Worm (Caenorhabditis elegans) whole organism, young adult: Measurements from ENCODE around the gene attf-3.

Experiments
- B0035.1 ChIP-seq: sonication (generic microtip); optimal IDR thresholded peaks from 2 replicates; lab custom pipeline; 2016; ENCODE audit warnings: missing genetic modification characterization, mild to moderate bottlenecking, missing compliant biosample characterization, missing genotype, missing genetic modification reagents
- B0261.1 ChIP-seq: sonication (generic microtip); optimal IDR thresholded peaks from 2 replicates; lab custom pipeline; 2016; ENCODE audit warnings: mild to moderate bottlenecking, missing genetic modification characterization, moderate library complexity, missing compliant biosample characterization
- B0336.3 ChIP-seq: fragments of 200-800 bp; sonication (Bioruptor generic); IDR thresholded peaks from 2 replicates; pipeline ENCODE4 v1.3.6; 2022; ENCODE audit warnings: missing genetic modification characterization, missing compliant biosample characterization
- C06A6.2 ChIP-seq: fragments of 200-800 bp; sonication (Bioruptor generic); conservative IDR thresholded peaks from 2 replicates; pipeline ENCODE4 v1.3.6; 2022; ENCODE audit warnings: missing genetic modification characterization, missing compliant biosample characterization
- D2030.7 ChIP-seq: fragments of 200-800 bp; sonication (Bioruptor generic); IDR thresholded peaks from 2 replicates; pipeline ENCODE4 v1.3.6; 2022; ENCODE audit warnings: missing genetic modification reagents, missing genetic modification characterization, missing compliant biosample characterization
- F52B5.7 ChIP-seq: sonication (generic microtip); optimal IDR thresholded peaks from 2 replicates; lab custom pipeline; 2016; ENCODE audit warnings: mild to moderate bottlenecking, missing genetic modification characterization, missing compliant biosample characterization
- F57C9.4 ChIP-seq: sonication (generic microtip); optimal IDR thresholded peaks from 2 replicates; lab custom pipeline; 2017; ENCODE audit warnings: mild to moderate bottlenecking, missing genetic modification characterization, missing compliant biosample characterization
- Y56A3A.18 ChIP-seq: fragments of 200-800 bp; sonication (Bioruptor generic); IDR thresholded peaks from 2 replicates; pipeline ENCODE4 v1.3.6; 2022; ENCODE audit warnings: missing genetic modification reagents, missing genetic modification characterization, missing compliant biosample characterization
- Y67H2A.10 ChIP-seq: fragments of 200-800 bp; sonication (Bioruptor generic); conservative IDR thresholded peaks from 2 replicates; pipeline ENCODE4 v1.3.6; 2022; ENCODE audit warnings: missing genetic modification reagents, missing genetic modification characterization, missing compliant biosample characterization
- Y79H2A.3 ChIP-seq: fragments of 200-800 bp; sonication (Bioruptor generic); conservative IDR thresholded peaks from 2 replicates; pipeline ENCODE4 v1.3.6; 2022; ENCODE audit warnings: missing genetic modification reagents, missing genetic modification characterization, missing compliant biosample characterization
- attf-6 ChIP-seq: fragments of 200-800 bp; sonication (Bioruptor generic); IDR thresholded peaks from 2 replicates; pipeline ENCODE4 v1.3.6; 2022; ENCODE audit warnings: missing genetic modification reagents, missing genetic modification characterization, missing compliant biosample characterization
- bed-2 ChIP-seq: fragments of 200-800 bp; sonication (Bioruptor generic); IDR thresholded peaks from 2 replicates; pipeline ENCODE4 v1.3.6; 2022; ENCODE audit warnings: missing genetic modification reagents, missing genetic modification characterization, missing compliant biosample characterization
- ccch-3 ChIP-seq: fragments of 200-800 bp; sonication (Bioruptor generic); optimal IDR thresholded peaks from 2 replicates; lab custom pipeline; 2018; ENCODE audit warnings: mild to moderate bottlenecking, missing genetic modification characterization, missing compliant biosample characterization
- ceh-27 ChIP-seq: fragments of 200-800 bp; sonication (Bioruptor generic); optimal IDR thresholded peaks from 2 replicates; lab custom pipeline; 2018; ENCODE audit warnings: mild to moderate bottlenecking, missing genetic modification characterization, moderate library complexity, missing compliant biosample characterization
- ceh-79 ChIP-seq: sonication (generic microtip); optimal IDR thresholded peaks from 2 replicates; lab custom pipeline; 2017; ENCODE audit warnings: mild to moderate bottlenecking, missing genetic modification characterization, missing compliant biosample characterization
- die-1 ChIP-seq: sonication (generic microtip); optimal IDR thresholded peaks from 2 replicates; lab custom pipeline; 2016; ENCODE audit warnings: missing genotype, mild to moderate bottlenecking, missing genetic modification characterization, missing compliant biosample characterization
- dpff-1 ChIP-seq: sonication (generic microtip); optimal IDR thresholded peaks from 2 replicates; lab custom pipeline; 2017; ENCODE audit warnings: mild to moderate bottlenecking, missing genetic modification characterization, missing compliant biosample characterization
- egrh-3 ChIP-seq: fragments of 200-800 bp; sonication (Bioruptor generic); IDR thresholded peaks from 2 replicates; pipeline ENCODE4 v1.3.6; 2022; ENCODE audit warnings: missing genetic modification reagents, missing genetic modification characterization, missing compliant biosample characterization
- gei-17 ChIP-seq: fragments of 200-800 bp; sonication (Bioruptor generic); optimal IDR thresholded peaks from 2 replicates; lab custom pipeline; 2018; ENCODE audit warnings: mild to moderate bottlenecking, missing genetic modification characterization, missing compliant biosample characterization
- him-1 ChIP-seq: sonication (generic microtip); optimal IDR thresholded peaks from 2 replicates; lab custom pipeline; 2016; ENCODE audit warnings: missing genotype, missing genetic modification reagents, missing genetic modification characterization, missing compliant biosample characterization
- hmg-1.2 ChIP-seq: fragments of 200-800 bp; sonication (Bioruptor generic); IDR thresholded peaks from 2 replicates; pipeline ENCODE4 v1.3.6; 2022; ENCODE audit warnings: missing genetic modification reagents, missing genetic modification characterization, missing compliant biosample characterization
- hmg-20 ChIP-seq: fragments of 200-800 bp; sonication (Bioruptor generic); IDR thresholded peaks from 2 replicates; pipeline ENCODE4 v1.3.6; 2022; ENCODE audit warnings: missing genetic modification reagents, missing genetic modification characterization, missing compliant biosample characterization
- let-526 ChIP-seq: fragments of 200-800 bp; sonication (Bioruptor generic); IDR thresholded peaks from 2 replicates; pipeline ENCODE4 v1.3.6; 2022; ENCODE audit warnings: missing genetic modification reagents, missing genetic modification characterization, missing compliant biosample characterization
- let-607 ChIP-seq, 2 experiments: fragments of 200-800 bp in 1 of 2; sonication (Bioruptor generic) in 1 of 2; sonication (generic microtip) in 1 of 2; optimal IDR thresholded peaks; 2 replicates each; lab custom pipeline; 2016 to 2018; ENCODE audit warnings: mild to moderate bottlenecking in 2 of 2, missing compliant biosample characterization in 2 of 2, missing genetic modification characterization in 2 of 2, moderate library complexity in 2 of 2, missing genotype in 1 of 2
- lir-1 ChIP-seq: fragments of 200-800 bp; sonication (Bioruptor generic); conservative IDR thresholded peaks from 2 replicates; pipeline ENCODE4 v1.3.6; 2022; ENCODE audit warnings: missing genetic modification reagents, missing genetic modification characterization, missing compliant biosample characterization
- lsl-1 ChIP-seq: fragments of 200-800 bp; sonication (Bioruptor generic); optimal IDR thresholded peaks from 2 replicates; lab custom pipeline; 2018; ENCODE audit warnings: mild to moderate bottlenecking, missing genetic modification characterization, moderate library complexity, missing compliant biosample characterization
- madf-6 ChIP-seq: fragments of 200-800 bp; sonication (Bioruptor generic); IDR thresholded peaks from 2 replicates; pipeline ENCODE4 v1.3.6; 2022; ENCODE audit warnings: missing genetic modification reagents, missing genetic modification characterization, missing compliant biosample characterization
- madf-8 ChIP-seq: fragments of 200-800 bp; sonication (Bioruptor generic); conservative IDR thresholded peaks from 2 replicates; pipeline ENCODE4 v1.3.6; 2022; ENCODE audit warnings: missing genetic modification reagents, missing genetic modification characterization, missing compliant biosample characterization
- mes-4 ChIP-seq: sonication (generic microtip); optimal IDR thresholded peaks from 2 replicates; lab custom pipeline; 2016; ENCODE audit warnings: missing genotype, missing genetic modification characterization, missing compliant biosample characterization
- nfya-1 ChIP-seq: sonication (generic microtip); optimal IDR thresholded peaks from 2 replicates; lab custom pipeline; 2017; ENCODE audit warnings: antibody characterized with exemption, missing compliant biosample characterization, missing genetic modification characterization, borderline replicate concordance; ENCODE audit not compliant: insufficient read depth
- nfya-2 ChIP-seq: fragments of 200-800 bp; sonication (Bioruptor generic); IDR thresholded peaks from 2 replicates; pipeline ENCODE4 v1.3.6; 2022; ENCODE audit warnings: missing genetic modification reagents, missing genetic modification characterization, missing compliant biosample characterization
- nfyb-1 ChIP-seq: fragments of 200-800 bp; sonication (Bioruptor generic); IDR thresholded peaks from 2 replicates; pipeline ENCODE4 v1.3.6; 2022; ENCODE audit warnings: missing genetic modification reagents, missing genetic modification characterization, missing compliant biosample characterization
- repo-1 ChIP-seq: sonication (generic microtip); optimal IDR thresholded peaks from 2 replicates; lab custom pipeline; 2017; ENCODE audit warnings: mild to moderate bottlenecking, missing genetic modification characterization, missing compliant biosample characterization
- snpc-1.1 ChIP-seq: sonication (generic microtip); optimal IDR thresholded peaks from 2 replicates; lab custom pipeline; 2017; ENCODE audit warnings: missing genetic modification characterization, mild to moderate bottlenecking, missing compliant biosample characterization, antibody characterized with exemption, moderate library complexity, missing genotype, missing genetic modification reagents; ENCODE audit not compliant: insufficient read depth
- snpc-4 ChIP-seq, 5 experiments: fragments of 150-350 bp in 1 of 5; sonication (generic microtip) in 4 of 5; optimal IDR thresholded peaks; 2 replicates each; lab custom pipeline; 2014 to 2018; ENCODE audit warnings: missing genetic modification characterization in 5 of 5, missing biosample characterization in 3 of 5, antibody characterized with exemption in 2 of 5, mild to moderate bottlenecking in 2 of 5, missing compliant biosample characterization in 2 of 5, missing genotype in 2 of 5, moderate library complexity in 2 of 5, missing genetic modification reagents in 1 of 5
- unc-130 ChIP-seq: sonication (generic microtip); optimal IDR thresholded peaks from 2 replicates; lab custom pipeline; 2016; ENCODE audit warnings: missing genetic modification reagents, missing genetic modification characterization, missing compliant biosample characterization
- zfh-2 ChIP-seq: fragments of 200-800 bp; sonication (Bioruptor generic); conservative IDR thresholded peaks from 2 replicates; pipeline ENCODE4 v1.3.6; 2022; ENCODE audit warnings: missing genetic modification reagents, missing genetic modification characterization, missing compliant biosample characterization

Gene attf-3

ce11 chrIII:39516-39915 lies 46.7 kb downstream of the attf-3 start:
- TF ChIP-seq zfh-2 (peak; percentile 36; the same call in 1 of the 2 replicates), snpc-1.1 (tag; lab: Kevin White, UChicago) (no peak), dpff-1 (tag; lab: Kevin White, UChicago) (no peak), die-1 (no peak), F57C9.4 (tag; lab: Kevin White, UChicago) (no peak), ceh-79 (tag; lab: Kevin White, UChicago) (no peak)
- TF ChIP-seq, all 124 proteins: peak for 1

- no peak for TF ChIP-seq repo-1 (tag; lab: Kevin White, UChicago)
- TF ChIP-seq B0261.1 (tag; lab: Kevin White, UChicago) = no peak
- TF ChIP-seq mes-4 (tag; lab: Kevin White, UChicago) = no peak
- TF ChIP-seq ccch-3 (GFP tag; lab: Kevin White, UChicago) = no peak
- TF ChIP-seq attf-6 (GFP tag; lab: Robert Waterston, UW) = no peak
- no peak for TF ChIP-seq let-526
- no peak for TF ChIP-seq unc-130 (GFP tag; lab: Kevin White, UChicago)
- no peak for TF ChIP-seq Y67H2A.10 (GFP tag; lab: Robert Waterston, UW)
- no peak for TF ChIP-seq ceh-27
- TF ChIP-seq D2030.7 (GFP tag; lab: Robert Waterston, UW) = no peak
- no peak for TF ChIP-seq nfyb-1 (GFP tag; lab: Robert Waterston, UW)
- no peak for TF ChIP-seq nfya-1 (tag; lab: Kevin White, UChicago)
- TF ChIP-seq B0336.3 (GFP tag; lab: Robert Waterston, UW) = no peak
- TF ChIP-seq hmg-20 (GFP tag; lab: Robert Waterston, UW) = no peak
- no peak for TF ChIP-seq him-1 (tag; lab: Kevin White, UChicago)
- no peak for TF ChIP-seq egrh-3 (GFP tag; lab: Robert Waterston, UW)
- TF ChIP-seq madf-6 (GFP tag; lab: Robert Waterston, UW) = no peak
- TF ChIP-seq F52B5.7 = no peak
- no peak for TF ChIP-seq snpc-4 (GFP tag; optimal IDR thresholded peaks at IDR 0.05; lab: Kevin White, UChicago)
- no peak for TF ChIP-seq snpc-4 (tag; optimal IDR thresholded peaks at IDR 0.05; lab: Kevin White, UChicago)
- no peak for TF ChIP-seq B0035.1 (tag; lab: Kevin White, UChicago)
- TF ChIP-seq, all 124 proteins: peak for 0
These were observed 48.1 kb downstream of the attf-3 start, which contains the start of gene clp-10 for ce11 chrIII:38117-38516. Gene clp-10 (minus strand): TSS chrIII:38217.

- TF ChIP-seq C06A6.2 (GFP tag; lab: Robert Waterston, UW) = no peak
- TF ChIP-seq Y79H2A.3 (GFP tag; lab: Robert Waterston, UW) = no peak
- TF ChIP-seq egrh-3 (GFP tag; lab: Robert Waterston, UW) = peak; percentile 43; the same call in 1 of the 2 replicates
- TF ChIP-seq B0035.1 (tag; lab: Kevin White, UChicago) = no peak
- 0 out of 2 replicates have a peak, but pooled peaks have one; percentile 15 for TF ChIP-seq zfh-2
- TF ChIP-seq die-1 = no peak
- TF ChIP-seq hmg-1.2 (GFP tag; lab: Robert Waterston, UW) = peak; percentile 74
- TF ChIP-seq lir-1 (GFP tag; lab: Robert Waterston, UW) = no peak
- no peak for TF ChIP-seq lsl-1 (GFP tag; lab: Kevin White, UChicago)
These were observed 52.9 kb downstream of the attf-3 start for ce11 chrIII:33257-33656.

ce11 chrIII:31600-31999 lies 54.6 kb downstream of the attf-3 start:
- TF ChIP-seq Y56A3A.18 (GFP tag; lab: Robert Waterston, UW) = no peak
- no peak for TF ChIP-seq let-607 (tag; optimal IDR thresholded peaks at IDR 0.05; lab: Kevin White, UChicago)
- TF ChIP-seq snpc-4 (GFP tag; optimal IDR thresholded peaks at IDR 0.05; lab: Kevin White, UChicago) = no peak
- TF ChIP-seq snpc-4 (tag; optimal IDR thresholded peaks at IDR 0.05; lab: Kevin White, UChicago) = no peak
- TF ChIP-seq madf-8 (GFP tag; lab: Robert Waterston, UW) = no peak
- TF ChIP-seq nfya-2 (GFP tag; lab: Robert Waterston, UW) = no peak
- no peak for TF ChIP-seq bed-2 (GFP tag; lab: Robert Waterston, UW)
- TF ChIP-seq gei-17 (GFP tag; lab: Kevin White, UChicago) = no peak
